Worm (Caenorhabditis elegans) whole organism, L2 larva: ENCODE data around the gene pho-1.

Source experiments
- C34F6.9 ChIP-seq: fragments of 150-350 bp; optimal IDR thresholded peaks from 2 replicates; lab custom pipeline; 2014; ENCODE audit warnings: missing biosample characterization, missing genetic modification characterization
- R02D3.7 ChIP-seq: fragments of 150-350 bp; optimal IDR thresholded peaks from 2 replicates; lab custom pipeline; 2014; ENCODE audit warnings: missing biosample characterization, missing genetic modification characterization
- Y55F3AM.14 ChIP-seq: fragments of 200-800 bp; sonication (Bioruptor generic); optimal IDR thresholded peaks from 2 replicates; lab custom pipeline; 2018; ENCODE audit warnings: mild to moderate bottlenecking, missing genetic modification characterization, missing compliant biosample characterization
- ZK546.5 ChIP-seq: sonication (generic microtip); optimal IDR thresholded peaks from 2 replicates; lab custom pipeline; 2017; ENCODE audit warnings: missing biosample characterization, missing genetic modification characterization
- alr-1 ChIP-seq: fragments of 150-350 bp; optimal IDR thresholded peaks from 2 replicates; lab custom pipeline; 2014; ENCODE audit warnings: missing biosample characterization, missing genetic modification characterization
- aly-2 ChIP-seq: fragments of 150-350 bp; optimal IDR thresholded peaks from 2 replicates; lab custom pipeline; 2014; ENCODE audit warnings: missing biosample characterization, missing genetic modification characterization
- blmp-1 ChIP-seq: sonication (generic microtip); optimal IDR thresholded peaks from 2 replicates; lab custom pipeline; 2017; ENCODE audit warnings: missing genetic modification characterization, mild to moderate bottlenecking, missing compliant biosample characterization, antibody characterized with exemption, moderate library complexity; ENCODE audit not compliant: insufficient read depth
- ceh-16 ChIP-seq: fragments of 150-350 bp; optimal IDR thresholded peaks from 2 replicates; lab custom pipeline; 2014; ENCODE audit warnings: missing biosample characterization, missing genetic modification characterization
- ceh-82 ChIP-seq: fragments of 150-350 bp; optimal IDR thresholded peaks from 2 replicates; lab custom pipeline; 2014; ENCODE audit warnings: missing biosample characterization, missing genetic modification characterization
- crh-2 ChIP-seq: sonication (generic microtip); optimal IDR thresholded peaks from 2 replicates; lab custom pipeline; 2017; ENCODE audit warnings: missing biosample characterization, missing genetic modification characterization
- dmd-4 ChIP-seq: sonication (generic microtip); optimal IDR thresholded peaks from 2 replicates; lab custom pipeline; 2017; ENCODE audit warnings: missing biosample characterization, missing genetic modification characterization
- elt-1 ChIP-seq: fragments of 150-350 bp; optimal IDR thresholded peaks from 2 replicates; lab custom pipeline; 2014; ENCODE audit warnings: missing biosample characterization, missing genetic modification characterization
- elt-3 ChIP-seq: sonication (generic microtip); optimal IDR thresholded peaks from 2 replicates; lab custom pipeline; 2017; ENCODE audit warnings: missing biosample characterization, missing genetic modification characterization
- fos-1 ChIP-seq: fragments of 150-350 bp; optimal IDR thresholded peaks from 2 replicates; lab custom pipeline; 2014; ENCODE audit warnings: missing biosample characterization, missing genetic modification characterization
- gmeb-1 ChIP-seq: fragments of 150-350 bp; optimal IDR thresholded peaks from 2 replicates; lab custom pipeline; 2014; ENCODE audit warnings: missing biosample characterization, missing genetic modification characterization
- lin-11 ChIP-seq: fragments of 150-350 bp; sonication (generic microtip); optimal IDR thresholded peaks from 2 replicates; lab custom pipeline; 2014; ENCODE audit warnings: missing biosample characterization, missing genetic modification characterization, inconsistent platforms, mixed read lengths
- lin-13 ChIP-seq: fragments of 150-350 bp; optimal IDR thresholded peaks from 2 replicates; lab custom pipeline; 2014; ENCODE audit warnings: missing biosample characterization, missing genetic modification reagents, missing genetic modification characterization
- lin-39 ChIP-seq: fragments of 150-350 bp; optimal IDR thresholded peaks from 2 replicates; lab custom pipeline; 2014; ENCODE audit warnings: missing biosample characterization, missing genetic modification reagents, missing genetic modification characterization
- lsy-2 ChIP-seq, 2 experiments: fragments of 150-350 bp in 1 of 2; sonication (generic microtip) in 1 of 2; optimal IDR thresholded peaks; 2 replicates each; lab custom pipeline; 2014 to 2017; ENCODE audit warnings: missing biosample characterization in 2 of 2, missing genetic modification characterization in 2 of 2
- mbf-1 ChIP-seq: sonication (generic microtip); optimal IDR thresholded peaks from 2 replicates; lab custom pipeline; 2017; ENCODE audit warnings: missing biosample characterization, missing genetic modification characterization
- mdl-1 ChIP-seq, 2 experiments: fragments of 150-350 bp in 1 of 2; sonication (generic microtip) in 1 of 2; optimal IDR thresholded peaks; 2 replicates each; lab custom pipeline; 2017; ENCODE audit warnings: missing biosample characterization in 2 of 2, missing genetic modification characterization in 2 of 2
- nhr-10 ChIP-seq: sonication (generic microtip); optimal IDR thresholded peaks from 2 replicates; lab custom pipeline; 2017; ENCODE audit warnings: missing biosample characterization, missing genetic modification characterization
- nhr-11 ChIP-seq: fragments of 150-350 bp; optimal IDR thresholded peaks from 2 replicates; lab custom pipeline; 2014; ENCODE audit warnings: missing biosample characterization, missing genetic modification characterization
- nhr-12 ChIP-seq: fragments of 150-350 bp; optimal IDR thresholded peaks from 2 replicates; lab custom pipeline; 2014; ENCODE audit warnings: missing biosample characterization, missing genetic modification characterization
- nhr-129 ChIP-seq: fragments of 150-350 bp; optimal IDR thresholded peaks from 2 replicates; lab custom pipeline; 2014; ENCODE audit warnings: missing biosample characterization, missing genetic modification characterization
- nhr-21 ChIP-seq: fragments of 150-350 bp; optimal IDR thresholded peaks from 2 replicates; lab custom pipeline; 2014; ENCODE audit warnings: missing biosample characterization, missing genetic modification characterization
- nhr-23 ChIP-seq: fragments of 150-350 bp; optimal IDR thresholded peaks from 2 replicates; lab custom pipeline; 2014; ENCODE audit warnings: missing biosample characterization, missing genetic modification reagents, missing genetic modification characterization
- nhr-237 ChIP-seq: fragments of 150-350 bp; optimal IDR thresholded peaks from 2 replicates; lab custom pipeline; 2014; ENCODE audit warnings: missing biosample characterization, missing genetic modification characterization
- nhr-6 ChIP-seq: fragments of 150-350 bp; optimal IDR thresholded peaks from 2 replicates; lab custom pipeline; 2014; ENCODE audit warnings: missing biosample characterization, missing genetic modification characterization
- peb-1 ChIP-seq: fragments of 150-350 bp; optimal IDR thresholded peaks from 2 replicates; lab custom pipeline; 2014; ENCODE audit warnings: missing biosample characterization, missing genetic modification characterization
- sem-4 ChIP-seq: fragments of 150-350 bp; optimal IDR thresholded peaks from 2 replicates; lab custom pipeline; 2014; ENCODE audit warnings: missing biosample characterization, missing genetic modification reagents, missing genetic modification characterization
- skn-1 ChIP-seq: sonication (generic microtip); optimal IDR thresholded peaks from 2 replicates; lab custom pipeline; 2017; ENCODE audit warnings: missing biosample characterization, missing genetic modification characterization
- sma-3 ChIP-seq: sonication (generic microtip); optimal IDR thresholded peaks from 2 replicates; lab custom pipeline; 2016; ENCODE audit warnings: missing genetic modification reagents, missing genetic modification characterization, missing compliant biosample characterization
- sma-9 ChIP-seq, 2 experiments: fragments of 150-350 bp in 1 of 2; sonication (generic microtip) in 1 of 2; optimal IDR thresholded peaks; 2 replicates each; lab custom pipeline; 2014 to 2016; ENCODE audit warnings: missing genetic modification characterization in 2 of 2, mild to moderate bottlenecking in 1 of 2, missing biosample characterization in 1 of 2, missing compliant biosample characterization in 1 of 2, missing genetic modification reagents in 1 of 2, moderate library complexity in 1 of 2
- unc-39 ChIP-seq: fragments of 150-350 bp; optimal IDR thresholded peaks from 2 replicates; lab custom pipeline; 2014; ENCODE audit warnings: missing biosample characterization, missing genetic modification characterization
- unc-62 ChIP-seq: fragments of 150-350 bp; optimal IDR thresholded peaks from 2 replicates; lab custom pipeline; 2014; ENCODE audit warnings: missing biosample characterization, missing genetic modification reagents, missing genetic modification characterization
- ztf-1 ChIP-seq: fragments of 200-800 bp; sonication (Bioruptor generic); conservative IDR thresholded peaks from 2 replicates; pipeline ENCODE4 v1.3.6; 2022; ENCODE audit warnings: missing genetic modification characterization, missing compliant biosample characterization
- ztf-11 ChIP-seq: sonication (generic microtip); optimal IDR thresholded peaks from 2 replicates; lab custom pipeline; 2017; ENCODE audit warnings: missing biosample characterization, missing genetic modification characterization
- ztf-4 ChIP-seq: fragments of 150-350 bp; optimal IDR thresholded peaks from 2 replicates; lab custom pipeline; 2014; ENCODE audit warnings: missing biosample characterization, missing genetic modification characterization

The pho-1 gene

DNA sequence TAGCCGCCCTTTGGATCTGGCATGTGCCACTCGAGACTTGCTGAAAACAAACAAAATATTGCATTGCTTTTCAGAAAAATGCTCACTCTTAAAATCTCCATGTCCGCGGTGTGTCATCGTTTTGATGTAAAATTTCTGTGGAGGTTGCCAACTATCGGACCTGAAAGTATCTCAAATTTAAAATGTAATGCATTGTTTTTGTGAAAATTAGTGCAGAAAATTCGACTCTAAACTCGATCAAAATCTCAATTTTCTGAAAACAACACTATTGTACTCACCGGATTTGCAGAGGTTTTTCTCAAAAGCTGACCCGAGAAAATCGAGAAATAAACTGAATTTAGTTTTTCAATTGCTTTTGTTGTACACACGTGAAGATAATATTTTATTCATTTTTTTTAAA, 5.9 kb upstream of the pho-1 start, which contains the start of gene T16D1.1:
Gene T16D1.1, minus strand, starts transcription at position 101 of the 400 bp plus-strand sequence.
- TF ChIP-seq nhr-237 (tag; lab: Kevin White, UChicago) = no peak
- TF ChIP-seq ceh-16 (tag; lab: Kevin White, UChicago) = no peak
- TF ChIP-seq elt-1 = no peak
- no peak for TF ChIP-seq ztf-4 (tag; lab: Kevin White, UChicago)
- TF ChIP-seq nhr-12 (tag; lab: Kevin White, UChicago) = no peak
- TF ChIP-seq skn-1 = no peak
- no peak for TF ChIP-seq dmd-4
- no peak for TF ChIP-seq lin-11 (tag; lab: Kevin White, UChicago)

DNA sequence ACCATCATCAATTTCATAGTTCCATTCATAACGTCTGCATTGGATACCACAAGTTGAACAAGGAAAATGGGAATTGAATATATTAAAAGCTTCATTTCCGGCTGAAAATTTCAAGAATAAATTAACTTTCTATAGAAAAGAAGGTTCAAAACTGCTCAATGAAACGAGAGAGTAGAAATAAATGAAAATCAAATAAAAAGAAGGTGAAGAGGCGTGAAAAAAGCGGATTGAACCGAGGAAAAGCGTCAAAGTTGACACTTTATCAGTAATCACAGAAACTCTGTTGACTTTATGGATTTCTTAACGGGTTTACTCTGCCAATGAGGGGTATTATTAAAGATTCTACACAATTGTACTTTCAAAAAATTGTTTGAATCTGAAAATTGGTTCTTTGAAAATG, 2.7 kb upstream of the pho-1 start, which contains the start of gene pho-4:
Gene pho-4, minus strand, starts transcription at position 101 of the 400 bp plus-strand sequence.
- no peak for TF ChIP-seq ztf-4 (tag; lab: Kevin White, UChicago)
- TF ChIP-seq nhr-11 = no peak
- no peak for TF ChIP-seq lin-39
- TF ChIP-seq C34F6.9 (tag; lab: Kevin White, UChicago) = no peak
- TF ChIP-seq ztf-11 (tag; lab: Kevin White, UChicago) = no peak
- TF ChIP-seq lin-13 (GFP tag; lab: Kevin White, UChicago) = no peak
- no peak for TF ChIP-seq gmeb-1 (tag; lab: Kevin White, UChicago)
- TF ChIP-seq elt-1 = no peak
- no peak for TF ChIP-seq ceh-16 (tag; lab: Kevin White, UChicago)
- no peak for TF ChIP-seq lin-11 (tag; lab: Kevin White, UChicago)
- TF ChIP-seq ceh-82 (tag; lab: Kevin White, UChicago) = no peak
- TF ChIP-seq nhr-23 (tag; lab: Kevin White, UChicago) = no peak
- no peak for TF ChIP-seq fos-1 (tag; lab: Kevin White, UChicago)

DNA sequence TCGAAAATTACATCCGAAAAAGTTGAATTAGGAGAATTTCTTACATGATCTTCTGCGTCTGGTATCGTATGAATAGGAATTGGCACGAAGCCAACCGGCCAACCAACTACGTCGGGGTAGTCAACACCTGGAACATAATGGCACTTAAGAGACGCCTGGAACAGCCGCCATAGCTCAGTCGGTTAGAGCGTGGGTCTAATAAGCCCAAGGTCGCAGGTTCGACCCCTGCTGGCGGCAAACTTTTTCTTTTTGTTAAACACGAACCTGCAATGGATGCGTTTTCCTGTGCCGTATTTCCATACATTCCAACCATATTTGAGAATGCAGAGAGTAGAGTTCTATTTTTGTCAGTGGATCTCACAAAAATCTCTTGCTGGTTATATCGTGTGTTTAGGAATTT, 2.1 kb upstream of the pho-1 start:
- TF ChIP-seq nhr-129 (tag; lab: Kevin White, UChicago) (peak; percentile 47), sma-9 (GFP tag; optimal IDR thresholded peaks at IDR 0.05; lab: Kevin White, UChicago) (peak; percentile 22), sma-9 (tag; optimal IDR thresholded peaks at IDR 0.05; lab: Kevin White, UChicago) (no peak), elt-3 (tag; lab: Kevin White, UChicago) (no peak), nhr-6 (tag; lab: Kevin White, UChicago) (no peak), ztf-4 (tag; lab: Kevin White, UChicago) (no peak), aly-2 (tag; lab: Kevin White, UChicago) (no peak), mbf-1 (tag; lab: Kevin White, UChicago) (no peak), blmp-1 (no peak), ceh-82 (tag; lab: Kevin White, UChicago) (no peak), ztf-11 (tag; lab: Kevin White, UChicago) (no peak), alr-1 (tag; lab: Kevin White, UChicago) (no peak), sma-3 (GFP tag; lab: Kevin White, UChicago) (no peak), nhr-10 (tag; lab: Kevin White, UChicago) (no peak), ceh-16 (tag; lab: Kevin White, UChicago) (no peak), ztf-1 (GFP tag; lab: Robert Waterston, UW) (no peak), gmeb-1 (tag; lab: Kevin White, UChicago) (peak; percentile 24)

DNA sequence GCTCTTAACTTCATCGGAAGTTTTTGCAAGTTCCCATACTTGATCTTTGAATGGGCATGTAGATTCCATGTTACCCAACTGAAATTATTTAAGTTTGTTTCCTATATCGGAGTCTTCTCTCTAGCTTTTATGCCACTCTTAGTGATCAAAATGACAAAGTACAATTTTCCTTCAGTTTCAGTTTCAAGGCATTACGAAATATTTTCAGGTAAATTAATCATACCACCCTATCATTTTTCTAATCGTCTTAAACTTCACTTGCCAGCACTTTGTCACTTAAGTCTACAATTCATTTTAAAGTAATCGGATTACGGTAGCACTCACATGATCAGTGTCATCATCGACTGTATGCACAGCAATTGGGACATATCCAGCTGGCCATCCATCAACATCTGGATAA, 918 bp downstream of the pho-1 start:
- TF ChIP-seq R02D3.7 (tag; lab: Kevin White, UChicago) = no peak
- no peak for TF ChIP-seq aly-2 (tag; lab: Kevin White, UChicago)
- no peak for TF ChIP-seq sem-4 (tag; lab: Kevin White, UChicago)
- TF ChIP-seq nhr-21 (tag; lab: Kevin White, UChicago) = no peak
- no peak for TF ChIP-seq ceh-16 (tag; lab: Kevin White, UChicago)
- TF ChIP-seq ZK546.5 = no peak
- no peak for TF ChIP-seq unc-62
- TF ChIP-seq nhr-12 (tag; lab: Kevin White, UChicago) = no peak
- TF ChIP-seq mbf-1 (tag; lab: Kevin White, UChicago) = no peak
- no peak for TF ChIP-seq nhr-10 (tag; lab: Kevin White, UChicago)
- no peak for TF ChIP-seq nhr-237 (tag; lab: Kevin White, UChicago)
- no peak for TF ChIP-seq gmeb-1 (tag; lab: Kevin White, UChicago)
- TF ChIP-seq peb-1 (tag; lab: Kevin White, UChicago) = no peak
- TF ChIP-seq fos-1 (tag; lab: Kevin White, UChicago) = no peak
- TF ChIP-seq unc-39 = no peak
- no peak for TF ChIP-seq crh-2 (tag; lab: Kevin White, UChicago)
- no peak for TF ChIP-seq ztf-4 (tag; lab: Kevin White, UChicago)
- TF ChIP-seq lsy-2 (tag; optimal IDR thresholded peaks at IDR 0.05; lab: Kevin White, UChicago) = no peak
- no peak for TF ChIP-seq Y55F3AM.14
- no peak for TF ChIP-seq mdl-1 (tag; optimal IDR thresholded peaks at IDR 0.05; lab: Kevin White, UChicago)
